Worm (Caenorhabditis elegans): ENCODE results near the gene paqr-2.

Gene paqr-2

ce11 chrIII:5407060-5407459, 27.3 kb upstream of the paqr-2 start:
- no peak for TF ChIP-seq nhr-237 (tag; optimal IDR thresholded peaks at IDR 0.05)
- no peak for TF ChIP-seq elt-1 (tag; optimal IDR thresholded peaks at IDR 0.05)

- no peak for TF ChIP-seq nhr-21 (tag; optimal IDR thresholded peaks at IDR 0.05)
- no peak for TF ChIP-seq sma-3 (GFP tag; optimal IDR thresholded peaks at IDR 0.05)
- TF ChIP-seq ztf-11 (tag; optimal IDR thresholded peaks at IDR 0.05) = no peak
- no peak for TF ChIP-seq zag-1 (tag; optimal IDR thresholded peaks at IDR 0.05)
- no peak for TF ChIP-seq lin-39 (tag; optimal IDR thresholded peaks at IDR 0.05)
- TF ChIP-seq aly-2 (tag; optimal IDR thresholded peaks at IDR 0.05) = no peak
- TF ChIP-seq nhr-23 (tag; optimal IDR thresholded peaks at IDR 0.05) = no peak
- TF ChIP-seq dmd-4 (tag; optimal IDR thresholded peaks at IDR 0.05) = no peak
- TF ChIP-seq nhr-25 (tag; optimal IDR thresholded peaks at IDR 0.05) = no peak
- no peak for TF ChIP-seq ceh-82 (tag; optimal IDR thresholded peaks at IDR 0.05)
- TF ChIP-seq R02D3.7 (tag; optimal IDR thresholded peaks at IDR 0.05) = no peak
- TF ChIP-seq unc-62 (GFP tag; optimal IDR thresholded peaks at IDR 0.05) = no peak
- no peak for TF ChIP-seq ZK546.5 (tag; optimal IDR thresholded peaks at IDR 0.05)
- no peak for TF ChIP-seq fos-1 (tag; optimal IDR thresholded peaks at IDR 0.05)
- TF ChIP-seq skn-1 (tag; optimal IDR thresholded peaks at IDR 0.05) = no peak
- no peak for TF ChIP-seq gmeb-1 (tag; optimal IDR thresholded peaks at IDR 0.05)
- no peak for TF ChIP-seq mab-5 (tag; optimal IDR thresholded peaks at IDR 0.05)
- TF ChIP-seq sma-9 (GFP tag; optimal IDR thresholded peaks at IDR 0.05) = no peak
- TF ChIP-seq sma-9 (tag; optimal IDR thresholded peaks at IDR 0.05) = no peak
Measured at ce11 chrIII:5406314-5406713, 26.6 kb upstream of the paqr-2 start.

ce11 chrIII:5405628-5406084, 25.9 kb upstream of the paqr-2 start, which contains the start of the genes W03A5.2 and Y32H12A.8:
Gene W03A5.2, plus strand, starts transcription at chrIII:5406034.
Gene Y32H12A.8, minus strand, starts transcription at chrIII:5406037.
- TF ChIP-seq blmp-1 (tag; optimal IDR thresholded peaks at IDR 0.05; ENCODE audit: insufficient read depth) (no peak), nhr-237 (tag; optimal IDR thresholded peaks at IDR 0.05) (no peak), fos-1 (tag; optimal IDR thresholded peaks at IDR 0.05) (no peak), dmd-4 (tag; optimal IDR thresholded peaks at IDR 0.05) (no peak), mdl-1 (tag; optimal IDR thresholded peaks at IDR 0.05) (no peak), lin-13 (GFP tag; optimal IDR thresholded peaks at IDR 0.05) (no peak), peb-1 (tag; optimal IDR thresholded peaks at IDR 0.05) (no peak), R02D3.7 (tag; optimal IDR thresholded peaks at IDR 0.05) (no peak), ceh-82 (tag; optimal IDR thresholded peaks at IDR 0.05) (no peak), unc-39 (tag; optimal IDR thresholded peaks at IDR 0.05) (no peak), elt-3 (tag; optimal IDR thresholded peaks at IDR 0.05) (no peak), sma-3 (GFP tag; optimal IDR thresholded peaks at IDR 0.05) (no peak), ZK546.5 (tag; optimal IDR thresholded peaks at IDR 0.05) (no peak), ztf-1 (GFP tag; conservative IDR thresholded peaks at IDR 0.05) (no peak), nhr-6 (tag; optimal IDR thresholded peaks at IDR 0.05) (no peak), elt-1 (tag; optimal IDR thresholded peaks at IDR 0.05) (no peak), nhr-25 (tag; optimal IDR thresholded peaks at IDR 0.05) (no peak), nhr-21 (tag; optimal IDR thresholded peaks at IDR 0.05) (no peak), nhr-11 (tag; optimal IDR thresholded peaks at IDR 0.05) (no peak), alr-1 (tag; optimal IDR thresholded peaks at IDR 0.05) (no peak), egl-27 (tag; optimal IDR thresholded peaks at IDR 0.05) (no peak), sem-4 (tag; optimal IDR thresholded peaks at IDR 0.05) (no peak), ceh-16 (tag; optimal IDR thresholded peaks at IDR 0.05) (no peak), nhr-10 (tag; optimal IDR thresholded peaks at IDR 0.05) (no peak), mab-5 (tag; optimal IDR thresholded peaks at IDR 0.05) (no peak), snpc-4 (tag; optimal IDR thresholded peaks at IDR 0.05) (no peak), zag-1 (tag; optimal IDR thresholded peaks at IDR 0.05) (no peak), unc-55 (GFP tag; optimal IDR thresholded peaks at IDR 0.05) (peak; percentile 76), aly-2 (tag; optimal IDR thresholded peaks at IDR 0.05) (no peak), lsy-2 (tag; optimal IDR thresholded peaks at IDR 0.05) (peak in 1 of 2 experiments; percentile 71), Y55F3AM.14 (GFP tag; optimal IDR thresholded peaks at IDR 0.05) (no peak), skn-1 (tag; optimal IDR thresholded peaks at IDR 0.05) (no peak), C34F6.9 (tag; optimal IDR thresholded peaks at IDR 0.05) (peak; percentile 16), ama-1 (optimal IDR thresholded peaks at IDR 0.05) (no peak), lin-39 (tag; optimal IDR thresholded peaks at IDR 0.05) (no peak), crh-2 (tag; optimal IDR thresholded peaks at IDR 0.05) (peak; percentile 26), sma-9 (GFP tag; optimal IDR thresholded peaks at IDR 0.05) (no peak), sma-9 (tag; optimal IDR thresholded peaks at IDR 0.05) (no peak), nhr-129 (tag; optimal IDR thresholded peaks at IDR 0.05) (peak; percentile 43), gmeb-1 (tag; optimal IDR thresholded peaks at IDR 0.05) (peak; percentile 80), nhr-12 (tag; optimal IDR thresholded peaks at IDR 0.05) (no peak), lin-11 (tag; optimal IDR thresholded peaks at IDR 0.05) (peak; percentile 10), F13H6.1 (tag; optimal IDR thresholded peaks at IDR 0.05) (no peak), ztf-4 (tag; optimal IDR thresholded peaks at IDR 0.05) (no peak), nhr-23 (tag; optimal IDR thresholded peaks at IDR 0.05) (no peak), nhr-77 (tag; optimal IDR thresholded peaks at IDR 0.05) (no peak), unc-62 (GFP tag; optimal IDR thresholded peaks at IDR 0.05) (no peak), ztf-11 (tag; optimal IDR thresholded peaks at IDR 0.05) (no peak), mbf-1 (tag; optimal IDR thresholded peaks at IDR 0.05) (no peak)
